Worm (Caenorhabditis elegans) whole organism, L4/young adult: ENCODE data around the gene F36F12.1.

ENCODE experiments used
- W03F9.2 ChIP-seq: fragments of 150-350 bp; optimal IDR thresholded peaks from 2 replicates; lab custom pipeline; 2014; ENCODE audit warnings: missing biosample characterization, missing genetic modification characterization
- dao-5 ChIP-seq: sonication (generic microtip); optimal IDR thresholded peaks from 2 replicates; lab custom pipeline; 2016; ENCODE audit warnings: missing genotype, missing genetic modification characterization, moderate library complexity, missing compliant biosample characterization
- him-1 ChIP-seq: sonication (generic microtip); optimal IDR thresholded peaks from 2 replicates; lab custom pipeline; 2016; ENCODE audit warnings: missing genotype, missing genetic modification reagents, missing genetic modification characterization, missing compliant biosample characterization

F36F12.1 gene

ce11 chrV:2051507-2051906 lies 51.5 kb downstream of the F36F12.1 start, which contains the start of gene Y40B10A.11:
Y40B10A.11 (minus strand) TSS chrV:2051607.
- TF ChIP-seq W03F9.2 (tag; lab: Kevin White, UChicago) (no peak), dao-5 (no peak)

- TF ChIP-seq W03F9.2 (tag; lab: Kevin White, UChicago): no peak
- TF ChIP-seq dao-5: no peak
- TF ChIP-seq him-1: no peak
Observed at ce11 chrV:2050790-2051189, 52.2 kb downstream of the F36F12.1 start.

- no peak for TF ChIP-seq W03F9.2 (tag; lab: Kevin White, UChicago)
Observed at ce11 chrV:2050136-2050535, 52.9 kb downstream of the F36F12.1 start, which contains the start of gene comt-4. comt-4 (minus strand) TSS chrV:2050185.
